Comparison of ENCODE assay signal across 1 fruit fly cellular context in the genomic region with DNA sequence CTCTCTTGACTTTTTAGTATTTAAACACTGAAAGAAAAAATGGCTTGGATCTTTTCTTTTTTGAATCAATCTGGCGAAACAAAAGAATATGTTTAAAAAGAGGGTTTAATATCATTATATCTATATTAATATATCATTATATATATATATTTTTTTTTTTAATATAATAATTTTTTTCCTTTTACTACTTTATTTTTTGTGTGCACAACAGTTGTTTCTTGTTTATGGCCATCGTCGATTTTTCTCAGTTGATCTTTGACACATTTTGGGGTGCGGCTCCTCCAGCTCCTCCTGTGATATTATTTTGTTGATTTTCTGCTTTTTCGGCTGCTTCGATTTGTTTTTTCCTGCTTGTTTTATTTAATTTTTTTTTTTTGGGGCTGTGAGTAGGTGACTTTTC.
TF ChIP-seq lines count a peak whose summit lies in the region.

No protein-coding gene starts in this region.

TF ChIP-seq in whole organism, embryonic, 481 proteins besides CTCF, POLR2A, EP300 and RAD21 (continued from another document):
- TF ChIP-seq oc (tag; optimal IDR thresholded peaks at IDR 0.05; lab: Kevin White, UChicago) (no peak), ewg (GFP tag; optimal IDR thresholded peaks at IDR 0.05; lab: Kevin White, UChicago) (no peak), unpg (GFP tag; optimal IDR thresholded peaks at IDR 0.05; lab: Kevin White, UChicago) (peak; percentile 32), sna (GFP tag; IDR thresholded peaks at IDR 0.05; lab: Robert Waterston, UW; ENCODE audit: partially characterized antibody) (no peak), CG16779 (GFP tag; IDR thresholded peaks at IDR 0.05; lab: Robert Waterston, UW) (no peak), CG7839 (tag; optimal IDR thresholded peaks at IDR 0.05; lab: Kevin White, UChicago) (peak; percentile 23), twi (tag; optimal IDR thresholded peaks at IDR 0.05; lab: Kevin White, UChicago) (no peak), Asciz (GFP tag; optimal IDR thresholded peaks at IDR 0.05; lab: Kevin White, UChicago) (no peak), Dref (GFP tag; IDR thresholded peaks at IDR 0.05; lab: Robert Waterston, UW) (no peak), onecut (GFP tag; IDR thresholded peaks at IDR 0.05; lab: Robert Waterston, UW) (no peak), Xbp1 (GFP tag; optimal IDR thresholded peaks at IDR 0.05; lab: Kevin White, UChicago) (peak; percentile 7), CG2129 (GFP tag; IDR thresholded peaks at IDR 0.05; lab: Robert Waterston, UW; ENCODE audit: partially characterized antibody) (no peak), CG7963 (GFP tag; IDR thresholded peaks at IDR 0.05; lab: Robert Waterston, UW; ENCODE audit: partially characterized antibody) (no peak), HLH54F (GFP tag; optimal IDR thresholded peaks at IDR 0.05; lab: Kevin White, UChicago) (no peak), CG12219 (GFP tag; optimal IDR thresholded peaks at IDR 0.05; lab: Kevin White, UChicago) (no peak), CG7928 (GFP tag; optimal IDR thresholded peaks at IDR 0.05; lab: Kevin White, UChicago) (no peak), Ssrp (tag; optimal IDR thresholded peaks at IDR 0.05; lab: Kevin White, UChicago) (peak; percentile 13), bsh (GFP tag; optimal IDR thresholded peaks at IDR 0.05; lab: Kevin White, UChicago) (peak in 1 of 2 experiments; percentile 36), CG13624 (GFP tag; optimal IDR thresholded peaks at IDR 0.05; lab: Kevin White, UChicago) (no peak), CG30431 (GFP tag; optimal IDR thresholded peaks at IDR 0.05; lab: Kevin White, UChicago) (no peak), Dip3 (GFP tag; optimal IDR thresholded peaks at IDR 0.05; lab: Kevin White, UChicago) (no peak), Elba2 (GFP tag; optimal IDR thresholded peaks at IDR 0.05; lab: Kevin White, UChicago) (no peak), al (GFP tag; IDR thresholded peaks at IDR 0.05; lab: Robert Waterston, UW) (no peak), CG10267 (tag; optimal IDR thresholded peaks at IDR 0.05; lab: Kevin White, UChicago) (no peak), Hand (GFP tag; optimal IDR thresholded peaks at IDR 0.05; lab: Kevin White, UChicago) (no peak), row (GFP tag; IDR thresholded peaks at IDR 0.05; lab: Robert Waterston, UW) (peak; percentile 17; the same call in 1 of the 3 replicates), CG3163 (GFP tag; optimal IDR thresholded peaks at IDR 0.05; lab: Kevin White, UChicago) (no peak), pan (optimal IDR thresholded peaks at IDR 0.05; lab: Kevin White, UChicago) (no peak), pan (GFP tag; optimal IDR thresholded peaks at IDR 0.05 in 1 of 2, IDR thresholded peaks at IDR 0.05 in 1 of 2) (no peak), Nf-YA (GFP tag; IDR thresholded peaks at IDR 0.05; lab: Robert Waterston, UW) (no peak), CG10959 (GFP tag; IDR thresholded peaks at IDR 0.05; lab: Robert Waterston, UW) (no peak), fd96Cb (tag; optimal IDR thresholded peaks at IDR 0.05; lab: Kevin White, UChicago) (no peak), sqz (GFP tag; optimal IDR thresholded peaks at IDR 0.05; lab: Kevin White, UChicago) (no peak), CG12104 (GFP tag; optimal IDR thresholded peaks at IDR 0.05; lab: Kevin White, UChicago) (no peak), CG43689 (GFP tag; IDR thresholded peaks at IDR 0.05; lab: Robert Waterston, UW) (no peak), CG2116 (GFP tag; optimal IDR thresholded peaks at IDR 0.05; lab: Kevin White, UChicago) (no peak), CG17328 (GFP tag; IDR thresholded peaks at IDR 0.05; lab: Robert Waterston, UW) (0 out of 2 replicates have a peak, but pooled peaks have one; percentile 37), PHDP (tag; optimal IDR thresholded peaks at IDR 0.05; lab: Kevin White, UChicago) (peak; percentile 44), Bteb2 (GFP tag; optimal IDR thresholded peaks at IDR 0.05; lab: Kevin White, UChicago) (no peak), sc (optimal IDR thresholded peaks at IDR 0.05; lab: Kevin White, UChicago) (no peak), sc (GFP tag; optimal IDR thresholded peaks at IDR 0.05; lab: Kevin White, UChicago) (no peak), Hr39 (optimal IDR thresholded peaks at IDR 0.05; lab: Kevin White, UChicago) (no peak), chinmo (GFP tag; IDR thresholded peaks at IDR 0.05; lab: Robert Waterston, UW; ENCODE audit: partially characterized antibody) (no peak), CG18619 (GFP tag; optimal IDR thresholded peaks at IDR 0.05; lab: Kevin White, UChicago) (no peak), CG7987 (GFP tag; optimal IDR thresholded peaks at IDR 0.05; lab: Kevin White, UChicago) (no peak), Sox102F (GFP tag; optimal IDR thresholded peaks at IDR 0.05; lab: Kevin White, UChicago) (peak; percentile 60), pita (GFP tag; optimal IDR thresholded peaks at IDR 0.05; lab: Kevin White, UChicago) (no peak), CG6254 (GFP tag; optimal IDR thresholded peaks at IDR 0.05; lab: Kevin White, UChicago) (no peak), so (GFP tag; IDR thresholded peaks at IDR 0.05; lab: Robert Waterston, UW) (peak; percentile 37; the same call in 1 of the 3 replicates), trh (GFP tag; optimal IDR thresholded peaks at IDR 0.05; lab: Kevin White, UChicago) (no peak), lilli (GFP tag; optimal IDR thresholded peaks at IDR 0.05; lab: Kevin White, UChicago) (no peak), her (GFP tag; optimal IDR thresholded peaks at IDR 0.05; lab: Kevin White, UChicago) (no peak), luna (GFP tag; optimal IDR thresholded peaks at IDR 0.05; lab: Kevin White, UChicago) (no peak), Fer2 (tag; optimal IDR thresholded peaks at IDR 0.05; lab: Kevin White, UChicago) (no peak), amos (GFP tag; IDR thresholded peaks at IDR 0.05; lab: Robert Waterston, UW; ENCODE audit: partially characterized antibody) (no peak), CG12391 (tag; optimal IDR thresholded peaks at IDR 0.05; lab: Kevin White, UChicago) (peak; percentile 7), grau (tag; optimal IDR thresholded peaks at IDR 0.05; lab: Kevin White, UChicago) (peak; percentile 44)
TF ChIP-seq in whole organism, embryonic: peak in this region for 24.
